Worm (Caenorhabditis elegans) whole organism, late embryonic: Measurements from ENCODE around the gene T22B3.3.

ENCODE experiments used
- F13H6.1 ChIP-seq: sonication (generic microtip); optimal IDR thresholded peaks from 2 replicates; lab custom pipeline; 2016; ENCODE audit warnings: missing genetic modification characterization, missing compliant biosample characterization
- ceh-14 ChIP-seq: sonication (generic microtip); optimal IDR thresholded peaks from 2 replicates; lab custom pipeline; 2016; ENCODE audit warnings: missing genotype, missing genetic modification characterization, missing compliant biosample characterization
- ceh-31 ChIP-seq: sonication (generic microtip); optimal IDR thresholded peaks from 2 replicates; lab custom pipeline; 2016; ENCODE audit warnings: missing genetic modification characterization, missing compliant biosample characterization
- ceh-6 ChIP-seq: fragments of 200-800 bp; sonication (Bioruptor generic); optimal IDR thresholded peaks from 2 replicates; lab custom pipeline; 2018; ENCODE audit warnings: mild to moderate bottlenecking, missing genetic modification characterization, missing compliant biosample characterization
- elt-2 ChIP-seq: sonication (generic microtip); optimal IDR thresholded peaks from 2 replicates; lab custom pipeline; 2016; ENCODE audit warnings: missing genetic modification reagents, missing genetic modification characterization, missing compliant biosample characterization
- madf-2 ChIP-seq: sonication (generic microtip); optimal IDR thresholded peaks from 2 replicates; lab custom pipeline; 2017; ENCODE audit warnings: missing genetic modification characterization, missing compliant biosample characterization
- nfya-1 ChIP-seq: sonication (generic microtip); optimal IDR thresholded peaks from 2 replicates; lab custom pipeline; 2017; ENCODE audit warnings: missing genetic modification characterization, mild to moderate bottlenecking, missing compliant biosample characterization, antibody characterized with exemption, moderate library complexity
- pat-9 ChIP-seq: fragments of 200-800 bp; sonication (Bioruptor generic); optimal IDR thresholded peaks from 2 replicates; lab custom pipeline; 2018; ENCODE audit warnings: mild to moderate bottlenecking, missing genetic modification characterization, moderate library complexity, missing compliant biosample characterization
- rnt-1 ChIP-seq: sonication (generic microtip); optimal IDR thresholded peaks from 2 replicates; lab custom pipeline; 2016; ENCODE audit warnings: missing genetic modification characterization, missing compliant biosample characterization
- unc-55 ChIP-seq: sonication (generic microtip); optimal IDR thresholded peaks from 2 replicates; lab custom pipeline; 2017; ENCODE audit warnings: missing biosample characterization, missing genetic modification reagents, missing genetic modification characterization
- unc-86 ChIP-seq: sonication (generic microtip); optimal IDR thresholded peaks from 2 replicates; lab custom pipeline; 2016; ENCODE audit warnings: missing genetic modification characterization, missing compliant biosample characterization

- TF ChIP-seq ceh-31 (no peak), madf-2 (tag; lab: Kevin White, UChicago) (no peak), ceh-14 (no peak), nfya-1 (tag; lab: Kevin White, UChicago) (no peak), F13H6.1 (tag; lab: Kevin White, UChicago) (no peak), unc-55 (GFP tag; lab: Kevin White, UChicago) (no peak), ceh-6 (no peak), elt-2 (tag; lab: Kevin White, UChicago) (no peak), unc-86 (no peak), pat-9 (tag; lab: Kevin White, UChicago) (no peak), rnt-1 (no peak)
Measured at ce11 chrIV:11740204-11740603, 36.6 kb upstream of the T22B3.3 start, which contains the start of gene K01A6.4.
